Fruit fly (Drosophila melanogaster): ENCODE data around the gene CG33285.

CG33285 gene

DNA sequence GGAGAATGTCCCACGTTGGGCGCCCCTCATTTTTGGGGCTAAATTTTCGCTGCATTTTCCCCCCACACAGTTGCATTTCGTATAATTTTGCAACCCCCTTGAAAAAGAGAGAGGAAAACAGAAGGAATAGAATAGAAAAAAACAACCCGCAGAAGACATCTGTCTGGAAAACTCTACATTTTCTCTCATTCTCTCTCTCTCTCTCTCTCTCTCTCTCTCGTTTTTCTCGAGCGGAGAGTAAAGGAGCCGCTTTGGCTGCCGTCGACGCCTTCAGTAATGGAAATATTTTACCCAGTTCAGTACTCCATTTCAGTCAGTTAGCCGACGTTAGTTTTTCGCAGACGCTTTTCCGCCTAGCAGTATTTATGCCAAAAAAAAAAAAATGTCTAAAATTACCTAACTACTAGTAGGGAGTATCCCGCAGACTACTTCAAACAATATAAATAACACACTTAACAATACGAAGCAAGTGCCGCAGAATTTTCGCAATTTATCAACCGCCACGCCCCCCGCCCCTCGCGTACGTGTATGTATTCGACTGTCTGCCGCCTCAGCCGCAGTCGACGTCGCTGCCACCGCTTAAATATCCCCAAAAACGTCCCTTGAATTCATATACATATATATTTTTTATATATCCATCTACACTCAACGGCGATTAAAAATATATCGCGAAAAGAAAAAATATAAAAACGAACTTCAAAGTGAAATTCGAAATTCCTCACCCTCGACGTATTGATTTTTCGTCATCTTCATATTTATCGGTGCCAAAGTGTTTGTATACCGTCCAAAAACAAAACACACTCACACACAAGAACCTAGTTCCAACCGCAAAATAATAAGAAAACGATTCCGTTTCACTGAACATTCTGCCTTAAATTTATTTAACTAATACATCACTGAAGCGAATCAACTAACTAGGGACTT lies 40.8 kb downstream of the CG33285 start:
- no peak for TF ChIP-seq CG13204 (GFP tag; optimal IDR thresholded peaks at IDR 0.05)
- TF ChIP-seq Ets98B (GFP tag; IDR thresholded peaks at IDR 0.05): no peak
- no peak for TF ChIP-seq Pif1A (GFP tag; optimal IDR thresholded peaks at IDR 0.05)
- TF ChIP-seq CG14655 (GFP tag; optimal IDR thresholded peaks at IDR 0.05): no peak
- TF ChIP-seq rn (GFP tag; IDR thresholded peaks at IDR 0.05): no peak
- no peak for TF ChIP-seq Pif1B (GFP tag; optimal IDR thresholded peaks at IDR 0.05)
- TF ChIP-seq CG8301 (tag; optimal IDR thresholded peaks at IDR 0.05): no peak
- no peak for TF ChIP-seq CG15710 (tag; optimal IDR thresholded peaks at IDR 0.05)
- TF ChIP-seq CG4496 (GFP tag; IDR thresholded peaks at IDR 0.05): no peak
- TF ChIP-seq CG32121 (GFP tag; IDR thresholded peaks at IDR 0.05): no peak
- no peak for TF ChIP-seq Snoo (tag; optimal IDR thresholded peaks at IDR 0.05)
- TF ChIP-seq CG9948 (tag; optimal IDR thresholded peaks at IDR 0.05): no peak
- no peak for TF ChIP-seq CG12605 (GFP tag; IDR thresholded peaks at IDR 0.05)
- no peak for TF ChIP-seq CG17806 (tag; optimal IDR thresholded peaks at IDR 0.05)
- TF ChIP-seq D1 (tag; optimal IDR thresholded peaks at IDR 0.05): no peak
- TF ChIP-seq fd96Ca (GFP tag; IDR thresholded peaks at IDR 0.05): no peak
- TF ChIP-seq EcR (GFP tag; optimal IDR thresholded peaks at IDR 0.05): no peak
- no peak for TF ChIP-seq CG10348 (GFP tag; IDR thresholded peaks at IDR 0.05)
- TF ChIP-seq CG34367 (tag; optimal IDR thresholded peaks at IDR 0.05): no peak

DNA sequence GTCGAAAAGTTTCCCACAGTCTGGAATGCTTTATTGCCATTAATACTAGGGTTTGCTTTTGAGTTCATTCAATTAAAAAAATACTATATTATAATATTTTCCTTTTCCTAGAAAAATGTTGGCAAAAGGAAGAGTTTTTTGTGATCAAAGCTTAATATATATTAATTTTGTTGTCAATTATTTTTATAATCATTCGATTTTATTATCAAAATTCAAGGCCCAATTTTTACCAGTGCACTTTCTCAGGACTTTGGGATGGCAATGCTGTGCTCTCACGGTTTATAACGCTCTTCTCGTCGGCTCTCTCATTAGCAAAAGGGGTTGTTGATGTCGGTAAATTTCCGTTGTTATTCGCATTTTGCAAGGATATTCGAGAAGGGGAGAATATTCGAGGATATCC lies 41.8 kb downstream of the CG33285 start:
- TF ChIP-seq CG12605 (GFP tag; IDR thresholded peaks at IDR 0.05) (no peak), gl (tag; optimal IDR thresholded peaks at IDR 0.05) (no peak), CG10348 (GFP tag; IDR thresholded peaks at IDR 0.05) (no peak), CG15710 (tag; optimal IDR thresholded peaks at IDR 0.05) (peak; percentile 15), CG9948 (tag; optimal IDR thresholded peaks at IDR 0.05) (peak; percentile 29), CG14655 (GFP tag; optimal IDR thresholded peaks at IDR 0.05) (peak; percentile 49), Snoo (tag; optimal IDR thresholded peaks at IDR 0.05) (no peak), CG4496 (GFP tag; IDR thresholded peaks at IDR 0.05) (no peak), CG17806 (tag; optimal IDR thresholded peaks at IDR 0.05) (peak; percentile 36), CG8159 (tag; optimal IDR thresholded peaks at IDR 0.05) (peak; percentile 59), fd96Ca (GFP tag; IDR thresholded peaks at IDR 0.05) (no peak), CG32121 (GFP tag; IDR thresholded peaks at IDR 0.05) (no peak), Pif1A (GFP tag; optimal IDR thresholded peaks at IDR 0.05) (peak; percentile 13), EcR (GFP tag; optimal IDR thresholded peaks at IDR 0.05) (no peak), rn (GFP tag; IDR thresholded peaks at IDR 0.05) (no peak), D1 (tag; optimal IDR thresholded peaks at IDR 0.05) (no peak), CG13204 (GFP tag; optimal IDR thresholded peaks at IDR 0.05) (no peak), Ets98B (GFP tag; IDR thresholded peaks at IDR 0.05) (no peak), CG34367 (tag; optimal IDR thresholded peaks at IDR 0.05) (peak; percentile 8), Pif1B (GFP tag; optimal IDR thresholded peaks at IDR 0.05) (no peak), CG8301 (tag; optimal IDR thresholded peaks at IDR 0.05) (peak; percentile 16)

DNA sequence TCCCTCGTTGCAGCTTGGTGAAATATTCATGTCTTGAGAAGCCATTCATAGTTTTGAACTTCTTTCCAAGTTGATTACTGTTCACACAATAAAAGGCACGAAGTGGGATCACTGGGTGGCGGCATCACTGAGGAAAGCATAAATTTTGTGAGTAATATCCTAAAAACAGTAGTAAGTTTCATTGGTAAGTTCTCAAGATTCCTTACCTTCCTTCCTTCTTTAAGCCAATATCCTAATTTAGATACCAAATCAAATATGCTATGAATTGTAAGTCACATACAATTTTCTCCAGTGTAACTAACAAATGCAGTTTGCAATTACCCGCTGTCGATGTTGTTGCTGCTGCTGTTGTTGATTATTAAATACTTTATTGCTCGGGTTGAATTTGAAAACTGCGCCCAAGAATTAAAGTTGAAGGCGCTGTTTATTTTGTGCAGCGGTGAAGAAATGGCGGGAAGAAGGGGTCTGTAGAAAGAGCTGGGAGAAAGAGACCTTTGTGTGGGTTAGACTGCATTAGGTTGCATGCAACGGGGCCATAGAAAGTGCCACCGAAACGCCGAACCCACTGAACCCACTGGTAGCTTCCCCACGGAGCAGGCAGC lies 42.6 kb downstream of the CG33285 start:
- TF ChIP-seq gl (tag; optimal IDR thresholded peaks at IDR 0.05): no peak
- peak; percentile 12 for TF ChIP-seq CG34367 (tag; optimal IDR thresholded peaks at IDR 0.05)
- peak; percentile 16 for TF ChIP-seq CG15710 (tag; optimal IDR thresholded peaks at IDR 0.05)
- peak; percentile 19 for TF ChIP-seq CG8159 (tag; optimal IDR thresholded peaks at IDR 0.05)
- TF ChIP-seq Pif1A (GFP tag; optimal IDR thresholded peaks at IDR 0.05): peak; percentile 48
- TF ChIP-seq Ets98B (GFP tag; IDR thresholded peaks at IDR 0.05): peak; percentile 27; the same call in 1 of the 2 replicates
- TF ChIP-seq CG32121 (GFP tag; IDR thresholded peaks at IDR 0.05): no peak
- peak; percentile 61 for TF ChIP-seq CG14655 (GFP tag; optimal IDR thresholded peaks at IDR 0.05)
- peak; percentile 30 for TF ChIP-seq CG9948 (tag; optimal IDR thresholded peaks at IDR 0.05)
- peak; percentile 54 for TF ChIP-seq CG8301 (tag; optimal IDR thresholded peaks at IDR 0.05)
- TF ChIP-seq CG13204 (GFP tag; optimal IDR thresholded peaks at IDR 0.05): no peak
- 0 out of 2 replicates have a peak, but pooled peaks have one; percentile 9 for TF ChIP-seq rn (GFP tag; IDR thresholded peaks at IDR 0.05)
- peak; percentile 42; the same call in 1 of the 3 replicates for TF ChIP-seq fd96Ca (GFP tag; IDR thresholded peaks at IDR 0.05)
- 0 out of 2 replicates have a peak, but pooled peaks have one; percentile 21 for TF ChIP-seq CG12605 (GFP tag; IDR thresholded peaks at IDR 0.05)
- peak; percentile 32 for TF ChIP-seq CG17806 (tag; optimal IDR thresholded peaks at IDR 0.05)

DNA sequence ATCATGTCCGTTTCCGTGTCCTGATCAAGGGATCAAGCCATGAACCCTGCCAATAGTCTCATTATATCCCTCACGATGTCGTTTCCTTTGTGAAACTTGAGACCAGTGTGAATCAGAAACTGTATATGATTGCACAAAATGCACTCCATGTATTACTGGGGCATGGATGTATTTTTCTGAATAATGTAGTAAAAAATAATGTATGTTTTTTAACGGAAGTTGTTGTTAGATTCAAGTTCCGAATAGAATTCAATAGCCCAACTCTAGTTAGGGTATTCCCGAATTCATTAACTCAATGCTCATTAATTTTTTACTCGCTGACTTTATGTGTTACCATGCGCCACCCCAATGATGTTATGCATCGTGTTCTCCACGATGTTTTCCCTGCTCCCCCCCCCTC lies 44.1 kb downstream of the CG33285 start:
- TF ChIP-seq CG9948 (tag; optimal IDR thresholded peaks at IDR 0.05) (peak; percentile 15), CG14655 (GFP tag; optimal IDR thresholded peaks at IDR 0.05) (peak; percentile 6), CG34367 (tag; optimal IDR thresholded peaks at IDR 0.05) (no peak), fd96Ca (GFP tag; IDR thresholded peaks at IDR 0.05) (no peak), CG32121 (GFP tag; IDR thresholded peaks at IDR 0.05) (no peak)

DNA sequence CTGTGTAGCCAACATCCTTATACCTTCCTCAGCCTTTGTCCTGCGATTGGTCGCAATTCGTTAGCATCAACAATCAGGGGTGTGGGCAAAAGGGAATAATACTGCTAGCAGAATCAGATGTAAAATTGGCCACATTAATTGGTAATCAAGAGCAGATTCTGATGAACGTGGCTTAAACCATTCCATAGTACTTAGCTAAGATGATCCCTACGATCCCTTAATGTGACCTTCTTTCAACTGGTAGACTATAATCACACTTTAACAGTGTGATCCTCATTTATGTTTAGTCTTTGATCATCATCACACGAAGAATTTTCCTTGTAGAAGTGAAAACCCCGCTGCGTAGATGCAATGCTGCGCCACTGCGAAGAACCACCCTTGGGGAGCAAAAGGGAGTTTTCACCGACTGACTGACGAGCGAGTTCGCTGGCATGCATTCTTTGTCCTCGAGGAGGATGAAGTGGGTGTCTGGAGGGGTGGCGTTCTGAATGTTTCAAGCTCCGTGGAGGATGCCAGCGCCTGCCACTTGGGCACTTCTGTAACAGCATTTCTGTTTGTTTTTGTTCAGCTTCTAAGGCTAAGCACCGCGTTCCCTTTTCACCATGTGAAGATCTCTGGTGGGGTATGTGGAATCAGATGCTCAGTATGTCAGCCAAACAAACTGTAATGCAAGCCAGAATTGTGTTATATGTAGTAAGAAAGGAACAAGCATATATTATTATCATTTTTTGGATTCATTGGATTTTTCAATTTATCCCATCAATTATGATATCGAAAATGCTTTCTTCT lies 44.7 kb downstream of the CG33285 start:
- TF ChIP-seq CG10348 (GFP tag; IDR thresholded peaks at IDR 0.05) (no peak), Ets98B (GFP tag; IDR thresholded peaks at IDR 0.05) (no peak), CG12605 (GFP tag; IDR thresholded peaks at IDR 0.05) (no peak), Pif1A (GFP tag; optimal IDR thresholded peaks at IDR 0.05) (peak; percentile 29), CG32121 (GFP tag; IDR thresholded peaks at IDR 0.05) (no peak), gl (tag; optimal IDR thresholded peaks at IDR 0.05) (no peak), CG34367 (tag; optimal IDR thresholded peaks at IDR 0.05) (peak; percentile 45), EcR (GFP tag; optimal IDR thresholded peaks at IDR 0.05) (no peak), CG14655 (GFP tag; optimal IDR thresholded peaks at IDR 0.05) (peak; percentile 58), rn (GFP tag; IDR thresholded peaks at IDR 0.05) (no peak), CG17806 (tag; optimal IDR thresholded peaks at IDR 0.05) (peak; percentile 46), D1 (tag; optimal IDR thresholded peaks at IDR 0.05) (no peak), CG8301 (tag; optimal IDR thresholded peaks at IDR 0.05) (peak; percentile 32), CG9948 (tag; optimal IDR thresholded peaks at IDR 0.05) (peak; percentile 59), CG4496 (GFP tag; IDR thresholded peaks at IDR 0.05) (peak; percentile 47; the same call in 1 of the 3 replicates), Pif1B (GFP tag; optimal IDR thresholded peaks at IDR 0.05) (no peak), Snoo (tag; optimal IDR thresholded peaks at IDR 0.05) (no peak), CG8159 (tag; optimal IDR thresholded peaks at IDR 0.05) (peak; percentile 71), fd96Ca (GFP tag; IDR thresholded peaks at IDR 0.05) (0 out of 3 replicates have a peak, but pooled peaks have one; percentile 25), CG13204 (GFP tag; optimal IDR thresholded peaks at IDR 0.05) (no peak), CG15710 (tag; optimal IDR thresholded peaks at IDR 0.05) (peak; percentile 65)

Measured in whole organism, pupa.